Worm (Caenorhabditis elegans): ENCODE data around the gene str-102.

- TF ChIP-seq daf-12 (tag; optimal IDR thresholded peaks at IDR 0.05) (no peak), ama-1 (optimal IDR thresholded peaks at IDR 0.05) (no peak), nfya-1 (tag; optimal IDR thresholded peaks at IDR 0.05; ENCODE audit: insufficient read depth) (no peak), R02D3.7 (tag; optimal IDR thresholded peaks at IDR 0.05) (no peak), nhr-11 (tag; optimal IDR thresholded peaks at IDR 0.05) (no peak), ZK546.5 (tag; optimal IDR thresholded peaks at IDR 0.05) (no peak), unc-39 (tag; optimal IDR thresholded peaks at IDR 0.05) (no peak), ztf-11 (tag; optimal IDR thresholded peaks at IDR 0.05) (no peak), mdl-1 (tag; optimal IDR thresholded peaks at IDR 0.05) (no peak), tbx-2 (tag; optimal IDR thresholded peaks at IDR 0.05) (no peak), aly-2 (tag; optimal IDR thresholded peaks at IDR 0.05) (no peak)
These were observed 15.0 kb downstream of the str-102 start, which contains the start of the genes T06E6.15 and sri-7 for ce11 chrV:15399691-15400377.

All from whole organism, L3 larva.